Worm (Caenorhabditis elegans) whole organism, early embryonic: ENCODE measurements around the gene ZK512.7.

Experiments
- B0310.2 ChIP-seq: sonication (generic microtip); optimal IDR thresholded peaks from 2 replicates; lab custom pipeline; 2016; ENCODE audit warnings: mild to moderate bottlenecking, missing genetic modification characterization, missing compliant biosample characterization
- F13C5.2 ChIP-seq: sonication (generic microtip); optimal IDR thresholded peaks from 2 replicates; lab custom pipeline; 2017; ENCODE audit warnings: mild to moderate bottlenecking, missing genetic modification characterization, inconsistent platforms, missing compliant biosample characterization
- aly-1 ChIP-seq: sonication (generic microtip); optimal IDR thresholded peaks from 2 replicates; lab custom pipeline; 2016; ENCODE audit warnings: missing genetic modification characterization, missing compliant biosample characterization
- ama-1 ChIP-seq: fragments of 150-350 bp; optimal IDR thresholded peaks from 2 replicates; lab custom pipeline; 2014
- ceh-13 ChIP-seq: fragments of 200-800 bp; sonication (Bioruptor generic); optimal IDR thresholded peaks from 2 replicates; lab custom pipeline; 2018; ENCODE audit warnings: mild to moderate bottlenecking, missing genetic modification characterization, missing compliant biosample characterization
- ceh-36 ChIP-seq: sonication (generic microtip); optimal IDR thresholded peaks from 2 replicates; lab custom pipeline; 2016; ENCODE audit warnings: missing genetic modification characterization, inconsistent platforms, missing compliant biosample characterization
- ets-7 ChIP-seq: sonication (generic microtip); optimal IDR thresholded peaks from 2 replicates; lab custom pipeline; 2016; ENCODE audit warnings: missing genotype, missing genetic modification characterization, missing compliant biosample characterization
- flt-1 ChIP-seq: fragments of 200-800 bp; sonication (Bioruptor generic); IDR thresholded peaks from 2 replicates; pipeline ENCODE4 v1.3.6; 2022; ENCODE audit warnings: missing genetic modification characterization, missing compliant biosample characterization
- hmbx-1 ChIP-seq: sonication (generic microtip); optimal IDR thresholded peaks from 2 replicates; lab custom pipeline; 2016; ENCODE audit warnings: mild to moderate bottlenecking, missing genetic modification characterization, missing compliant biosample characterization
- hmg-4 ChIP-seq: fragments of 200-800 bp; sonication (Bioruptor generic); optimal IDR thresholded peaks from 2 replicates; lab custom pipeline; 2018; ENCODE audit warnings: mild to moderate bottlenecking, missing genetic modification characterization, missing compliant biosample characterization
- hnd-1 ChIP-seq: sonication (generic microtip); optimal IDR thresholded peaks from 2 replicates; lab custom pipeline; 2016; ENCODE audit warnings: missing genetic modification characterization, missing compliant biosample characterization
- pes-1 ChIP-seq: fragments of 200-800 bp; sonication (Bioruptor generic); IDR thresholded peaks from 2 replicates; pipeline ENCODE4 v1.3.6; 2022; ENCODE audit warnings: missing genetic modification reagents, missing genetic modification characterization, missing compliant biosample characterization
- scrt-1 ChIP-seq: fragments of 200-800 bp; sonication (Bioruptor generic); IDR thresholded peaks from 2 replicates; pipeline ENCODE4 v1.3.6; 2022; ENCODE audit warnings: missing genetic modification characterization, missing compliant biosample characterization
- sea-1 ChIP-seq: fragments of 200-800 bp; sonication (Bioruptor generic); conservative IDR thresholded peaks from 2 replicates; pipeline ENCODE4 v1.3.6; 2022; ENCODE audit warnings: missing genetic modification characterization, missing compliant biosample characterization
- tbx-11 ChIP-seq: fragments of 200-800 bp; sonication (Bioruptor generic); IDR thresholded peaks from 2 replicates; pipeline ENCODE4 v1.3.6; 2022; ENCODE audit warnings: missing genetic modification characterization, missing compliant biosample characterization
- tbx-37 ChIP-seq: fragments of 200-800 bp; sonication (Bioruptor generic); conservative IDR thresholded peaks from 2 replicates; pipeline ENCODE4 v1.3.6; 2022; ENCODE audit warnings: missing genetic modification reagents, missing genetic modification characterization, missing compliant biosample characterization
- tra-4 ChIP-seq: sonication (generic microtip); optimal IDR thresholded peaks from 2 replicates; lab custom pipeline; 2017; ENCODE audit warnings: missing genetic modification characterization, missing compliant biosample characterization

ZK512.7 gene

ce11 chrIII:9162634-9163118, 24.2 kb upstream of the ZK512.7 start, which contains the start of gene dgk-3:
Gene dgk-3 (plus strand): TSS chrIII:9163068.
- TF ChIP-seq B0310.2 (no peak), scrt-1 (GFP tag; lab: Robert Waterston, UW) (no peak), sea-1 (GFP tag; lab: Robert Waterston, UW) (no peak)

DNA sequence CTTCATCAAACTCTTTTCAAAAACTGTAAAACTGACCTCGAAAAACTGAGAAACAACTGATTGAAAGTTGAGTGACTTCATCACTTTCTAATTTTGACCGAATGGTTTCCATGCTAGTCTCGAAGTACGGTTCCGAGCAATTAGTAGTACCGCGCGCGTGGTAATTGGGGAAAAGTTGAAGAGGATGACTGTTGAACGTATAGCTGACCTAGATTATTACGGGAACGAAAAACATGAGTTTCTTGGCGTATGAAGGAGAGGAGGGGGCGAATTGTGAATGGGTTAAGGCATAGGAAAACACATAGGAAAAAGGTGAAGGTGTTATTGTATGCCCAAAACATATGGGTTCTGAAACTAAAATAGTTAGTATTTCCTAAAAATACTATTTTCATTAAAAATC, 23.1 kb upstream of the ZK512.7 start, which contains the start of gene ptr-9:
Gene ptr-9, minus strand, starts transcription at position 101 of the 400 bp plus-strand sequence.
- TF ChIP-seq ceh-36 (tag; lab: Kevin White, UChicago) (no peak), tbx-11 (GFP tag; lab: Robert Waterston, UW) (no peak), tra-4 (tag; lab: Kevin White, UChicago) (no peak)

ce11 chrIII:9154766-9155165, 16.3 kb upstream of the ZK512.7 start, which contains the start of gene irld-34:
Gene irld-34 (plus strand): TSS chrIII:9155066.
- no peak for TF ChIP-seq ets-7 (tag; lab: Kevin White, UChicago)
- TF ChIP-seq pes-1, result no peak
- TF ChIP-seq B0310.2, result no peak
- TF ChIP-seq tbx-37 (GFP tag; lab: Robert Waterston, UW), result no peak
- TF ChIP-seq tbx-11 (GFP tag; lab: Robert Waterston, UW), result no peak
- no peak for TF ChIP-seq ama-1
- no peak for TF ChIP-seq hnd-1 (tag; lab: Kevin White, UChicago)
- no peak for TF ChIP-seq ceh-13 (GFP tag; lab: Kevin White, UChicago)
- TF ChIP-seq hmg-4, result no peak
- TF ChIP-seq aly-1 (tag; lab: Kevin White, UChicago), result no peak

ce11 chrIII:9153809-9154208, 15.3 kb upstream of the ZK512.7 start, which contains the start of gene nhl-1:
Gene nhl-1 (minus strand): TSS chrIII:9153909.
- no peak for TF ChIP-seq hmg-4

DNA sequence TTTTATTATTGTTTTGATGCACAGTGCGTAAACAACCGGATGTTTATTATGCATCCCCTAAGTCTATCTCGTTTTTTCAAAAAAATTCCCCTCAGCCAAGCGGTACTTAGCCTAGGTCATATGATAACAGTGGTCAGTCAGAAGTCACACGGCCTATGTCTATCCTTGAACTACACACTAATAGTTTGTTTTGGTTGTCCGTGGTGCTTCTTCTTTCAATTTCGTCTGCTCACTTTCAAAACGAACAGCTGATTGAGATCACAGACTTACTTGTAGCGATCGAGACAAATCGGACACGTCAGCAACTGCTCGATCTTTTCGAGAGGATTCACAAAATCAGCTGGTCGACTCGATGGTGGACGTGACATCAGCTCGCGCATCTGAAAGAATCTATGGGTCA, 14.4 kb upstream of the ZK512.7 start:
- TF ChIP-seq ceh-36 (tag; lab: Kevin White, UChicago) (no peak), sea-1 (GFP tag; lab: Robert Waterston, UW) (no peak), tbx-37 (GFP tag; lab: Robert Waterston, UW) (no peak), F13C5.2 (no peak), hnd-1 (tag; lab: Kevin White, UChicago) (no peak), tra-4 (tag; lab: Kevin White, UChicago) (no peak)

DNA sequence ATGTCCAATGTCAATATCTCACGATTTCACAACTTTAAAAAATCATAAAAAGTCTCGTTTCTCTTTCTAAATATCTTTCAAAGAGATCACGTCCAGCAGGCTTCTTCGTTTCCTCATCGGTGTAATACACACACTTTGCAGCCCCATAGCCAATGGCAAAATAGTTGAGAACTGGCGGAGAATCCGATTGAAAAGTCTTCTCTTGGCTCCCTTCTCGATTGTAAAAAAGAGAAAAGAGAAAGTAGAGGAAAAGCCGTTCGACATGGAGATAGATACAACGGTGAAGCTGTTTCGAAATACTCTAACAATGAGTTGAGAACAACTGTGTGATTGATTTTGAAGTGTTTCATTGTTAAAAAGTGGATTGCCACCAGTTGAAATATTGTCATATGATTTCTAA, 13.3 kb upstream of the ZK512.7 start:
- TF ChIP-seq ama-1, result no peak
- TF ChIP-seq tbx-37 (GFP tag; lab: Robert Waterston, UW), result no peak
- no peak for TF ChIP-seq ceh-13 (GFP tag; lab: Kevin White, UChicago)
- TF ChIP-seq hmg-4, result no peak

DNA sequence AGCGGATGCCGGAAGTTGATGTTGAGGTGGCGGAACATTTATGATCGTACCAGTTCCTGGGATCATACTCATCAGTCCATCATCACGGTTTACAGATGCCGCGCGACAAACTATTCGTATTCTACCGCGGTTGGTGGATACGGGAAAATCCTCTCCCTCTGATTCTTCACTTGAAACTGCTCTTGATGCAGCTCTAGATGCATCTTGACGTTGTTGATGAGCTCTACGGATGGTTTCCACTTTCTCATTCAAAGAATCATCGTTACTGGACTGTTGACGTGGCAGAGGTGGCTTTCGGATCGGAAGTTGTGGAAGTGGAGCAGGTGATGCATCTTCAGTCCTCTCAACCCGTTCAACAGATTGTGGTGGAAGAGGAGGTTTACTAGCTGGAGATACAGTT, 10.6 kb upstream of the ZK512.7 start:
- TF ChIP-seq pes-1 (no peak), sea-1 (GFP tag; lab: Robert Waterston, UW) (no peak), ceh-36 (tag; lab: Kevin White, UChicago) (no peak), hmbx-1 (no peak), hnd-1 (tag; lab: Kevin White, UChicago) (no peak), F13C5.2 (no peak), aly-1 (tag; lab: Kevin White, UChicago) (no peak), hmg-4 (no peak), ets-7 (tag; lab: Kevin White, UChicago) (no peak), tra-4 (tag; lab: Kevin White, UChicago) (no peak), scrt-1 (GFP tag; lab: Robert Waterston, UW) (no peak), tbx-11 (GFP tag; lab: Robert Waterston, UW) (no peak), ceh-13 (GFP tag; lab: Kevin White, UChicago) (no peak), B0310.2 (no peak), ama-1 (no peak), tbx-37 (GFP tag; lab: Robert Waterston, UW) (no peak), flt-1 (GFP tag; lab: Robert Waterston, UW) (no peak)

DNA sequence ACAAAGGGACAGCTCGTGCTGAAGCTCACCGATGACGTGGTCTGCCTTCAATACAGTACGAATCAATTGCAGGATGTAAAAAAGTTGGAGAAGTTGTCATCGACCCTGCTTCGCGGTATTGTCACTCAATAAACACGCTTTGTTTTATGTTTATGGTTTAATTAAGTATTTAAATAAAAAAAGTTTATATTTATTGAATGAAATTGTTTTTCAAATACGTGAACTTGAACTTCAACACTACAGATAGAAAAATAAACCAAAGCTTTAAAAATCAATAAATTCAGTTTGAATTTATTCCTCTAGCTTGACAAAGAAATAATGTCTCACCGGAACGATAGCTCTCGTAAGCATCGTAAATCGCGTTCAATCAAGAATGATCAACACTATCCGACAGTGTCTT, 7.3 kb upstream of the ZK512.7 start, which contains the start of gene ZK512.8:
Gene ZK512.8, plus strand, starts transcription at position 301 of the 400 bp plus-strand sequence.
- TF ChIP-seq flt-1 (GFP tag; lab: Robert Waterston, UW) (no peak), ets-7 (tag; lab: Kevin White, UChicago) (no peak), aly-1 (tag; lab: Kevin White, UChicago) (no peak), hnd-1 (tag; lab: Kevin White, UChicago) (no peak), ceh-13 (GFP tag; lab: Kevin White, UChicago) (no peak), tbx-37 (GFP tag; lab: Robert Waterston, UW) (no peak), tbx-11 (GFP tag; lab: Robert Waterston, UW) (no peak), B0310.2 (no peak), ceh-36 (tag; lab: Kevin White, UChicago) (no peak)

ce11 chrIII:9144744-9145390, 6.4 kb upstream of the ZK512.7 start, which contains the start of the genes ZK512.2 and ZK512.4:
Gene ZK512.2 (minus strand): TSS chrIII:9144794.
Gene ZK512.4 (plus strand): TSS chrIII:9145340.
- TF ChIP-seq hmg-4, result no peak
- no peak for TF ChIP-seq tbx-11 (GFP tag; lab: Robert Waterston, UW)
- TF ChIP-seq pes-1, result no peak
- no peak for TF ChIP-seq ama-1
- no peak for TF ChIP-seq ceh-36 (tag; lab: Kevin White, UChicago)
